Worm (Caenorhabditis elegans) whole organism, young adult: Measurements from ENCODE around the gene T10D4.19.
"Not testable (repeated sequence)": the region's sequence is repeated elsewhere in the genome, so short reads cannot be mapped to it uniquely, and the experiment has no call there.

Experiments
- B0019.2 ChIP-seq: fragments of 200-800 bp; sonication (Bioruptor generic); conservative IDR thresholded peaks from 2 replicates; pipeline ENCODE4 v1.3.6; 2022; ENCODE audit warnings: missing genetic modification reagents, missing genetic modification characterization, missing compliant biosample characterization
- B0035.1 ChIP-seq: sonication (generic microtip); optimal IDR thresholded peaks from 2 replicates; lab custom pipeline; 2016; ENCODE audit warnings: missing genetic modification characterization, mild to moderate bottlenecking, missing compliant biosample characterization, missing genotype, missing genetic modification reagents
- F23B12.7 ChIP-seq: sonication (generic microtip); optimal IDR thresholded peaks from 2 replicates; lab custom pipeline; 2017; ENCODE audit warnings: missing genetic modification characterization, mild to moderate bottlenecking, missing compliant biosample characterization, antibody characterized with exemption, moderate library complexity; ENCODE audit not compliant: insufficient read depth
- F57A8.1 ChIP-seq: fragments of 200-800 bp; sonication (Bioruptor generic); optimal IDR thresholded peaks from 2 replicates; lab custom pipeline; 2018; ENCODE audit warnings: mild to moderate bottlenecking, missing genetic modification characterization, moderate library complexity, missing compliant biosample characterization
- F57C9.4 ChIP-seq: sonication (generic microtip); optimal IDR thresholded peaks from 2 replicates; lab custom pipeline; 2017; ENCODE audit warnings: mild to moderate bottlenecking, missing genetic modification characterization, missing compliant biosample characterization
- T26A5.8 ChIP-seq: sonication (generic microtip); optimal IDR thresholded peaks from 2 replicates; lab custom pipeline; 2016; ENCODE audit warnings: missing genetic modification characterization, missing compliant biosample characterization
- akir-1 ChIP-seq: fragments of 200-800 bp; sonication (Bioruptor generic); optimal IDR thresholded peaks from 2 replicates; lab custom pipeline; 2018; ENCODE audit warnings: mild to moderate bottlenecking, missing genetic modification characterization, moderate library complexity, missing compliant biosample characterization
- atf-7 ChIP-seq: sonication (generic microtip); optimal IDR thresholded peaks from 2 replicates; lab custom pipeline; 2017; ENCODE audit warnings: mild to moderate bottlenecking, missing genetic modification characterization, missing compliant biosample characterization
- athp-1 ChIP-seq: sonication (generic microtip); optimal IDR thresholded peaks from 2 replicates; lab custom pipeline; 2017; ENCODE audit warnings: mild to moderate bottlenecking, missing genetic modification characterization, missing compliant biosample characterization
- attf-5 ChIP-seq: fragments of 200-800 bp; sonication (Bioruptor generic); optimal IDR thresholded peaks from 2 replicates; lab custom pipeline; 2018; ENCODE audit warnings: mild to moderate bottlenecking, missing genetic modification characterization, missing compliant biosample characterization
- ccch-3 ChIP-seq: fragments of 200-800 bp; sonication (Bioruptor generic); optimal IDR thresholded peaks from 2 replicates; lab custom pipeline; 2018; ENCODE audit warnings: mild to moderate bottlenecking, missing genetic modification characterization, missing compliant biosample characterization
- ceh-100 ChIP-seq: fragments of 200-800 bp; sonication (Bioruptor generic); IDR thresholded peaks from 2 replicates; pipeline ENCODE4 v1.3.6; 2022; ENCODE audit warnings: missing genetic modification reagents, missing genetic modification characterization, missing compliant biosample characterization
- ceh-79 ChIP-seq: sonication (generic microtip); optimal IDR thresholded peaks from 2 replicates; lab custom pipeline; 2017; ENCODE audit warnings: mild to moderate bottlenecking, missing genetic modification characterization, missing compliant biosample characterization
- ceh-91 ChIP-seq: fragments of 200-800 bp; sonication (Bioruptor generic); IDR thresholded peaks from 2 replicates; pipeline ENCODE4 v1.3.6; 2022; ENCODE audit warnings: missing genetic modification reagents, missing genetic modification characterization, missing compliant biosample characterization
- dpl-1 ChIP-seq: fragments of 150-350 bp; optimal IDR thresholded peaks from 2 replicates; lab custom pipeline; 2014; ENCODE audit warnings: missing biosample characterization, missing genetic modification reagents, missing genetic modification characterization
- ekl-4 ChIP-seq: fragments of 200-800 bp; sonication (Bioruptor generic); IDR thresholded peaks from 2 replicates; pipeline ENCODE4 v1.3.6; 2022; ENCODE audit warnings: missing genetic modification reagents, missing genetic modification characterization, missing compliant biosample characterization
- hlh-26 ChIP-seq: fragments of 200-800 bp; sonication (Bioruptor generic); conservative IDR thresholded peaks from 2 replicates; pipeline ENCODE4 v1.3.6; 2022; ENCODE audit warnings: missing genetic modification reagents, missing genetic modification characterization, missing compliant biosample characterization
- hmg-1.2 ChIP-seq: fragments of 200-800 bp; sonication (Bioruptor generic); IDR thresholded peaks from 2 replicates; pipeline ENCODE4 v1.3.6; 2022; ENCODE audit warnings: missing genetic modification reagents, missing genetic modification characterization, missing compliant biosample characterization
- hrde-1 ChIP-seq: sonication (generic microtip); optimal IDR thresholded peaks from 2 replicates; lab custom pipeline; 2016; ENCODE audit warnings: missing genetic modification characterization, mild to moderate bottlenecking, missing compliant biosample characterization, moderate library complexity, missing genotype, missing genetic modification reagents, borderline replicate concordance
- hsf-1 ChIP-seq: fragments of 200-800 bp; sonication (Bioruptor generic); IDR thresholded peaks from 2 replicates; pipeline ENCODE4 v1.3.6; 2022; ENCODE audit warnings: missing genetic modification reagents, missing genetic modification characterization, missing compliant biosample characterization
- lin-35 ChIP-seq, 3 experiments: fragments of 150-350 bp in 2 of 3; sonication (generic microtip) in 1 of 3; optimal IDR thresholded peaks; 2 replicates each; lab custom pipeline; 2014 to 2018; ENCODE audit warnings: missing biosample characterization in 3 of 3, missing genetic modification characterization in 3 of 3, missing genetic modification reagents in 3 of 3
- mcd-1 ChIP-seq: fragments of 200-800 bp; sonication (Bioruptor generic); IDR thresholded peaks from 2 replicates; pipeline ENCODE4 v1.3.6; 2022; ENCODE audit warnings: missing genetic modification reagents, missing genetic modification characterization, missing compliant biosample characterization
- mxl-1 ChIP-seq: sonication (generic microtip); optimal IDR thresholded peaks from 2 replicates; lab custom pipeline; 2016; ENCODE audit warnings: missing genetic modification characterization, missing compliant biosample characterization
- nfya-1 ChIP-seq: sonication (generic microtip); optimal IDR thresholded peaks from 2 replicates; lab custom pipeline; 2017; ENCODE audit warnings: antibody characterized with exemption, missing compliant biosample characterization, missing genetic modification characterization, borderline replicate concordance; ENCODE audit not compliant: insufficient read depth
- repo-1 ChIP-seq: sonication (generic microtip); optimal IDR thresholded peaks from 2 replicates; lab custom pipeline; 2017; ENCODE audit warnings: mild to moderate bottlenecking, missing genetic modification characterization, missing compliant biosample characterization
- snpc-3.4 ChIP-seq: sonication (generic microtip); optimal IDR thresholded peaks from 2 replicates; lab custom pipeline; 2017; ENCODE audit warnings: missing genetic modification characterization, mild to moderate bottlenecking, missing compliant biosample characterization, antibody characterized with exemption, moderate library complexity, missing genotype, missing genetic modification reagents
- unc-130 ChIP-seq: sonication (generic microtip); optimal IDR thresholded peaks from 2 replicates; lab custom pipeline; 2016; ENCODE audit warnings: missing genetic modification reagents, missing genetic modification characterization, missing compliant biosample characterization
- ztf-18 ChIP-seq: sonication (generic microtip); optimal IDR thresholded peaks from 2 replicates; lab custom pipeline; 2016; ENCODE audit warnings: missing genotype, mild to moderate bottlenecking, missing genetic modification characterization, missing compliant biosample characterization

The T10D4.19 gene

DNA sequence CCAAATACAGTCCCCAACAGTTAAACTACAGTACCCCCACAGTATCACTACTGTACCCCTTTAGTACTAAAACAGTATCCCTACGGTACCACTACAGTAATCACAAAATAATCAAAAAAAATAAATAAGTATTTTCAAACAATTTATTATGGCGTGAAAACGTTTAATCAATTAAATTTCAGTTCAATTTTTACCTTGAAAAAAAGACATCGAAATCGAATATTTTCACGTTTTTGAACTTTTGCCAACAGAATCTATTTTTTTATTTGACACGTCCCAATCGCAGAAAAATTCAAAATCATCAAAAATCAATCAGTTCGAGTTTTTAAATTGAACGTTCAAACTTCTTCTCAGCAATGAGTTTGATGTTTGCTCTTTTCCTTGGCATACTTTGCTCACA is 37.8 kb upstream of the T10D4.19 start, which contains the start of gene clec-123:
Gene clec-123 (plus strand): TSS at position 301 of the 400 bp plus-strand sequence.
- no peak for TF ChIP-seq akir-1 (GFP tag; lab: Kevin White, UChicago)
- no peak for TF ChIP-seq ceh-91 (GFP tag; lab: Robert Waterston, UW)
- no peak for TF ChIP-seq ceh-100 (GFP tag; lab: Robert Waterston, UW)
- no peak for TF ChIP-seq repo-1
- no peak for TF ChIP-seq snpc-3.4
- TF ChIP-seq ekl-4 (GFP tag; lab: Robert Waterston, UW): no peak
- no peak for TF ChIP-seq unc-130
- TF ChIP-seq F23B12.7 (tag; lab: Kevin White, UChicago): no peak

- TF ChIP-seq ccch-3 (GFP tag; lab: Kevin White, UChicago): no peak
- no peak for TF ChIP-seq B0019.2 (GFP tag; lab: Robert Waterston, UW)
- no peak for TF ChIP-seq dpl-1 (GFP tag; lab: Kevin White, UChicago)
- TF ChIP-seq atf-7 (tag; lab: Kevin White, UChicago): no peak
- TF ChIP-seq ztf-18 (tag; lab: Kevin White, UChicago): no peak
- TF ChIP-seq hlh-26: no peak
- TF ChIP-seq hmg-1.2 (GFP tag; lab: Robert Waterston, UW): no peak
Measured at ce11 chrII:3117471-3117870, 34.2 kb upstream of the T10D4.19 start, which contains the start of gene T10D4.7. Gene T10D4.7 (plus strand): TSS chrII:3117771.

- peak; percentile 83 for TF ChIP-seq attf-5 (GFP tag; lab: Kevin White, UChicago)
- no peak for TF ChIP-seq nfya-1 (tag; lab: Kevin White, UChicago)
- no peak for TF ChIP-seq hsf-1 (GFP tag; lab: Robert Waterston, UW)
- TF ChIP-seq F57C9.4 (tag; lab: Kevin White, UChicago): no peak
- no peak for TF ChIP-seq athp-1 (tag; lab: Kevin White, UChicago)
- TF ChIP-seq hmg-1.2 (GFP tag; lab: Robert Waterston, UW): peak; percentile 84; the same call in 1 of the 2 replicates
Measured at ce11 chrII:3118907-3119382, 32.8 kb upstream of the T10D4.19 start, which contains the start of gene T10D4.6. Gene T10D4.6 (plus strand): TSS chrII:3119332.

ce11 chrII:3123206-3123605 is 28.5 kb upstream of the T10D4.19 start, which contains the start of gene srh-71:
Gene srh-71 (plus strand): TSS chrII:3123506.
- TF ChIP-seq B0035.1 (tag; lab: Kevin White, UChicago): no peak
- no peak for TF ChIP-seq lin-35 (GFP tag; optimal IDR thresholded peaks at IDR 0.05; lab: Kevin White, UChicago)

DNA sequence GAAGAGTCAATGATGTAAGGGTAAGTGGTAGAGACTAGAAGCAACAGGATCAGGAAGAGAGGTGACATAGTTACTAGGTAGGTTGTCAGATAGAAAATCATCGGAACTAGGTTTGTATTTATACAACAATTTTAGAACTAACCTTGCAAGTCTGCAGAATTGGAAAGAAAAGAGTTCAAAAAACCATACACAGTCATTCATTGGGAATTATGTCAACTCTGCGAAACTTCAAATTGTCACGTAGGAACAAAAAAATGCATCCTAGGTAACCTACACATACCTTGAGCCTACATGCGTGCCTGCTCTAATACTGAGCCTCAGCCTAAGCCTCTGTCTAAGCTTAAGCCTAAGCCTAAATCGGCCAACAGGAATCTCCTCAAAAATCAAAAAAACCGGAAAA is 25.4 kb upstream of the T10D4.19 start, which contains the start of gene ins-19:
Gene ins-19 (minus strand): TSS at position 101 of the 400 bp plus-strand sequence.
- TF ChIP-seq mcd-1 (no peak), ceh-79 (tag; lab: Kevin White, UChicago) (no peak), F57A8.1 (GFP tag; lab: Kevin White, UChicago) (no peak)

DNA sequence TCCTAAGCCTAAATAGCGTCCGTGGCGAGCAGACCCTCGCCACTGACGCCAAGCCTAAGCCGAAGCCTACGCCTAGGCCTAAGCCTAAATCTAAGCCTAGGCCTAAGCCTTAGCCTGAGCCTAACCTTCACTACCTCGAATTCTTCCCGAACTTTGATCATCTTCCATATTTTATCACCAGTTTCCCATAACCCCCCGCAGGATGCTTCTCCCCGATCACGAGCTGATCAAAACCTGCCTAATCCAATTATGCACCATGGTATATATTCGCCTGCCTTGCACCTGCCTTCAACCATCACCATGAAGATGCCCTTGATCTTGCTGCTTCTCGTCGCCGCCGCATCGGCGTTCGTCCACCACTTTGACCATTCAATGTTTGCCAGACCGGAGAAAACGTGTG is 25.0 kb upstream of the T10D4.19 start, which contains the start of gene ins-31:
Gene ins-31 (plus strand): TSS at position 301 of the 400 bp plus-strand sequence.
- TF ChIP-seq hrde-1, mxl-1, T26A5.8 (tag; lab: Kevin White, UChicago): not testable (repeated sequence)
